Fruit fly (Drosophila melanogaster): Measurements from ENCODE around the gene CG33645.
A peak's percentile ranks its signal among the peaks of the same experiment; 100 is the strongest.

The CG33645 gene

dm6 chr2L:13513331-13514261 is 19.0 kb upstream of the CG33645 start (continued):
- TF ChIP-seq sc (optimal IDR thresholded peaks at IDR 0.05), result no peak
- no peak for TF ChIP-seq sc (GFP tag; optimal IDR thresholded peaks at IDR 0.05)
- TF ChIP-seq Ssrp (tag; optimal IDR thresholded peaks at IDR 0.05), result peak; percentile 43
- peak; percentile 33 for TF ChIP-seq Camta (GFP tag; optimal IDR thresholded peaks at IDR 0.05)
- TF ChIP-seq CG9797 (GFP tag; optimal IDR thresholded peaks at IDR 0.05), result no peak
- TF ChIP-seq Pdp1 (GFP tag; optimal IDR thresholded peaks at IDR 0.05), result peak; percentile 66 to 96
- TF ChIP-seq Ravus (GFP tag; IDR thresholded peaks at IDR 0.05), result no peak; the same call in 1 of the 2 replicates
- no peak for TF ChIP-seq C15 (GFP tag; IDR thresholded peaks at IDR 0.05)
- TF ChIP-seq CG6791 (GFP tag; IDR thresholded peaks at IDR 0.05; ENCODE audit: partially characterized antibody), result no peak
- no peak for TF ChIP-seq Lpt (GFP tag; optimal IDR thresholded peaks at IDR 0.05)
- TF ChIP-seq sim (GFP tag; IDR thresholded peaks at IDR 0.05), result no peak
- peak; percentile 56 for TF ChIP-seq Drgx (GFP tag; IDR thresholded peaks at IDR 0.05)
- peak; percentile 48 for TF ChIP-seq CG30431 (GFP tag; optimal IDR thresholded peaks at IDR 0.05)
- TF ChIP-seq HLH54F (GFP tag; optimal IDR thresholded peaks at IDR 0.05), result peak; percentile 71
- TF ChIP-seq dpn (GFP tag; optimal IDR thresholded peaks at IDR 0.05), result peak; percentile 69 to 73
- no peak for TF ChIP-seq BEAF-32 (GFP tag; optimal IDR thresholded peaks at IDR 0.05)
- TF ChIP-seq gem (tag; optimal IDR thresholded peaks at IDR 0.05), result peak; percentile 69
- TF ChIP-seq B-H1 (GFP tag; IDR thresholded peaks at IDR 0.05), result peak; percentile 42; the same call in 1 of the 3 replicates
- TF ChIP-seq CG9876 (GFP tag; optimal IDR thresholded peaks at IDR 0.05), result peak; percentile 63
- peak; percentile 66 for TF ChIP-seq Chrac-16 (GFP tag; optimal IDR thresholded peaks at IDR 0.05)
- TF ChIP-seq cas (GFP tag; IDR thresholded peaks at IDR 0.05), result no peak
- peak; percentile 81 for TF ChIP-seq sob (GFP tag; IDR thresholded peaks at IDR 0.05)
- TF ChIP-seq CTCF (GFP tag; optimal IDR thresholded peaks at IDR 0.05), result peak; percentile 13
- peak; percentile 32 for TF ChIP-seq NC2β (GFP tag; optimal IDR thresholded peaks at IDR 0.05)
- peak; percentile 64 for TF ChIP-seq ap (GFP tag; IDR thresholded peaks at IDR 0.05)
- peak; percentile 69 for TF ChIP-seq lab (GFP tag; optimal IDR thresholded peaks at IDR 0.05)
- peak; percentile 77 for TF ChIP-seq NFAT (GFP tag; IDR thresholded peaks at IDR 0.05)
- TF ChIP-seq tll (GFP tag; optimal IDR thresholded peaks at IDR 0.05), result no peak
- TF ChIP-seq zen2 (GFP tag; IDR thresholded peaks at IDR 0.05; ENCODE audit: partially characterized antibody), result peak; percentile 77
- no peak for TF ChIP-seq exex (tag; optimal IDR thresholded peaks at IDR 0.05)
- TF ChIP-seq CG12299 (tag; optimal IDR thresholded peaks at IDR 0.05), result no peak
- peak; percentile 30 for TF ChIP-seq zen (tag; optimal IDR thresholded peaks at IDR 0.05)
- TF ChIP-seq lmd (GFP tag; IDR thresholded peaks at IDR 0.05), result peak; percentile 69
- TF ChIP-seq prd (optimal IDR thresholded peaks at IDR 0.05), result no peak
- TF ChIP-seq prd (GFP tag; IDR thresholded peaks at IDR 0.05), result peak; percentile 77
- peak; percentile 57; the same call in 2 of the 3 replicates for TF ChIP-seq Dbx (GFP tag; IDR thresholded peaks at IDR 0.05)
- TF ChIP-seq PHDP (tag; optimal IDR thresholded peaks at IDR 0.05), result peak; percentile 48
- peak; percentile 55 for TF ChIP-seq az2 (GFP tag; optimal IDR thresholded peaks at IDR 0.05)
- TF ChIP-seq Aef1 (GFP tag; IDR thresholded peaks at IDR 0.05), result peak; percentile 64
- peak; percentile 63; the same call in 2 of the 3 replicates for TF ChIP-seq otp (GFP tag; IDR thresholded peaks at IDR 0.05)
- peak; percentile 82; the same call in 2 of the 4 replicates for TF ChIP-seq Gug (GFP tag; IDR thresholded peaks at IDR 0.05)
- no peak for TF ChIP-seq mld (GFP tag; IDR thresholded peaks at IDR 0.05; ENCODE audit: partially characterized antibody)
- TF ChIP-seq row (GFP tag; IDR thresholded peaks at IDR 0.05), result peak; percentile 91
- TF ChIP-seq btn (GFP tag; optimal IDR thresholded peaks at IDR 0.05), result no peak
- peak; percentile 54 for TF ChIP-seq CG9609 (GFP tag; optimal IDR thresholded peaks at IDR 0.05)
- peak; percentile 68 for TF ChIP-seq sisA (GFP tag; IDR thresholded peaks at IDR 0.05)
- TF ChIP-seq CG12659 (GFP tag; optimal IDR thresholded peaks at IDR 0.05), result peak; percentile 66
- TF ChIP-seq CG6854 (GFP tag; optimal IDR thresholded peaks at IDR 0.05), result no peak
- TF ChIP-seq CG3163 (GFP tag; optimal IDR thresholded peaks at IDR 0.05), result no peak
- peak; percentile 52 for TF ChIP-seq org-1 (GFP tag; optimal IDR thresholded peaks at IDR 0.05)
